Fruit fly (Drosophila melanogaster) whole organism, embryonic: ENCODE results near the gene Arp10.

ENCODE experiments used
- Abd-B ChIP-seq: fragments of 200-800 bp; sonication (Bioruptor generic); optimal IDR thresholded peaks from 2 replicates; lab custom pipeline; 2018; ENCODE audit warnings: missing biosample characterization, mild to moderate bottlenecking, missing genetic modification characterization, moderate library complexity
- B-H2 ChIP-seq: fragments of 200-800 bp; sonication (Bioruptor generic); optimal IDR thresholded peaks from 2 replicates; lab custom pipeline; 2018; ENCODE audit warnings: missing biosample characterization, mild to moderate bottlenecking, missing genetic modification characterization
- Bdp1 ChIP-seq: fragments of 200-800 bp; sonication (Bioruptor generic); optimal IDR thresholded peaks from 3 replicates; lab custom pipeline; 2016; ENCODE audit warnings: missing biosample characterization, missing genetic modification characterization
- Bgb ChIP-seq: fragments of 200-800 bp; sonication (Bioruptor generic); IDR thresholded peaks from 2 replicates; pipeline ENCODE4 v1.3.6; 2022; ENCODE audit warnings: missing biosample characterization, missing genetic modification characterization; ENCODE audit not compliant: partially characterized antibody
- CG10209 ChIP-seq: fragments of 200-800 bp; sonication (Bioruptor generic); optimal IDR thresholded peaks from 3 replicates; lab custom pipeline; 2017; ENCODE audit warnings: missing biosample characterization, mild to moderate bottlenecking, missing genetic modification characterization, missing genetic modification reagents
- CG10431 ChIP-seq: fragments of 200-800 bp; sonication (Bioruptor generic); optimal IDR thresholded peaks from 3 replicates; lab custom pipeline; 2018; ENCODE audit warnings: missing biosample characterization, mild to moderate bottlenecking, missing genetic modification characterization
- CG14014 ChIP-seq: fragments of 200-800 bp; sonication (Bioruptor generic); IDR thresholded peaks from 2 replicates; pipeline ENCODE4 v1.3.6; 2022; ENCODE audit warnings: missing biosample characterization, missing genetic modification characterization
- CG16863 ChIP-seq: fragments of 200-800 bp; sonication (Bioruptor generic); optimal IDR thresholded peaks from 3 replicates; lab custom pipeline; 2016; ENCODE audit warnings: missing biosample characterization, missing genetic modification characterization
- CG2199 ChIP-seq: fragments of 200-800 bp; sonication (Bioruptor generic); IDR thresholded peaks from 3 replicates; pipeline ENCODE4 v1.3.6; 2022; ENCODE audit warnings: missing biosample characterization, missing genetic modification characterization
- CG2678 ChIP-seq: fragments of 200-800 bp; sonication (Bioruptor generic); optimal IDR thresholded peaks from 3 replicates; lab custom pipeline; 2019; ENCODE audit warnings: missing biosample characterization, mild to moderate bottlenecking, missing genetic modification characterization, moderate library complexity
- CG2712 ChIP-seq: fragments of 200-800 bp; optimal IDR thresholded peaks from 3 replicates; lab custom pipeline; 2019; ENCODE audit warnings: missing biosample characterization, mild to moderate bottlenecking, missing genetic modification characterization, moderate library complexity
- CG31441 ChIP-seq: fragments of 200-800 bp; sonication (Bioruptor generic); IDR thresholded peaks from 2 replicates; pipeline ENCODE4 v1.3.6; 2022; ENCODE audit warnings: missing biosample characterization, missing genetic modification characterization
- CG33557 ChIP-seq: fragments of 200-800 bp; sonication (Bioruptor generic); optimal IDR thresholded peaks from 2 replicates; lab custom pipeline; 2019; ENCODE audit warnings: missing biosample characterization, mild to moderate bottlenecking, missing genetic modification characterization, moderate library complexity
- CG3726 ChIP-seq: fragments of 200-800 bp; sonication (Bioruptor generic); IDR thresholded peaks from 3 replicates; pipeline ENCODE4, ENCODE4 v1.3.6; 2022; ENCODE audit warnings: missing biosample characterization, missing genetic modification characterization
- CG4282 ChIP-seq: fragments of 200-800 bp; sonication (Bioruptor generic); optimal IDR thresholded peaks from 2 replicates; lab custom pipeline; 2016; ENCODE audit warnings: missing biosample characterization, missing genetic modification characterization
- CG5245 ChIP-seq: fragments of 200-800 bp; sonication (Bioruptor generic); optimal IDR thresholded peaks from 3 replicates; lab custom pipeline; 2016; ENCODE audit warnings: missing biosample characterization, missing genetic modification characterization
- CG6854 ChIP-seq: fragments of 200-800 bp; sonication (Bioruptor generic); optimal IDR thresholded peaks from 3 replicates; lab custom pipeline; 2017; ENCODE audit warnings: missing biosample characterization, mild to moderate bottlenecking, missing genetic modification characterization
- CG7357 ChIP-seq: fragments of 200-800 bp; sonication (Bioruptor generic); IDR thresholded peaks from 3 replicates; pipeline ENCODE4 v1.3.6; 2022; ENCODE audit warnings: missing biosample characterization, missing genetic modification characterization
- Chrac-16 ChIP-seq: fragments of 200-800 bp; sonication (Bioruptor generic); optimal IDR thresholded peaks from 3 replicates; lab custom pipeline; 2016; ENCODE audit warnings: missing biosample characterization, missing genetic modification characterization
- D19A ChIP-seq: fragments of 200-800 bp; optimal IDR thresholded peaks from 3 replicates; lab custom pipeline; 2019; ENCODE audit warnings: missing biosample characterization, mild to moderate bottlenecking, missing genetic modification characterization, moderate library complexity
- Dip2 ChIP-seq: fragments of 200-800 bp; sonication (Bioruptor generic); IDR thresholded peaks from 2 replicates; pipeline ENCODE4 v1.3.6; 2022; ENCODE audit warnings: missing biosample characterization, missing genetic modification characterization
- E2f2 ChIP-seq: fragments of 200-800 bp; sonication (Bioruptor generic); IDR thresholded peaks from 2 replicates; pipeline ENCODE4 v1.3.6; 2022; ENCODE audit warnings: missing biosample characterization, missing genetic modification characterization
- Fer1 ChIP-seq: fragments of 200-800 bp; sonication (Bioruptor generic); optimal IDR thresholded peaks from 2 replicates; lab custom pipeline; 2017; ENCODE audit warnings: missing biosample characterization, mild to moderate bottlenecking, missing genetic modification characterization
- H15 ChIP-seq: fragments of 200-800 bp; sonication (Bioruptor generic); IDR thresholded peaks from 3 replicates; pipeline ENCODE4 v1.3.6; 2022; ENCODE audit warnings: missing biosample characterization, missing genetic modification characterization
- HLH54F ChIP-seq: fragments of 200-800 bp; sonication (Bioruptor generic); optimal IDR thresholded peaks from 3 replicates; lab custom pipeline; 2016; ENCODE audit warnings: missing biosample characterization, missing genetic modification characterization
- MBD-R2 ChIP-seq: fragments of 200-800 bp; sonication (Bioruptor generic); IDR thresholded peaks from 2 replicates; pipeline ENCODE4 v1.3.6; 2022; ENCODE audit warnings: missing biosample characterization, missing genetic modification characterization
- Opbp ChIP-seq: fragments of 200-800 bp; sonication (Bioruptor generic); IDR thresholded peaks from 3 replicates; pipeline ENCODE4 v1.3.6; 2022; ENCODE audit warnings: missing biosample characterization, missing genetic modification characterization; ENCODE audit not compliant: partially characterized antibody
- Rx ChIP-seq: fragments of 200-800 bp; sonication (Bioruptor generic); IDR thresholded peaks from 2 replicates; pipeline ENCODE4 v1.3.6; 2022; ENCODE audit warnings: missing biosample characterization, missing genetic modification characterization
- amos ChIP-seq: fragments of 200-800 bp; sonication (Bioruptor generic); IDR thresholded peaks from 2 replicates; pipeline ENCODE4 v1.3.6; 2022; ENCODE audit warnings: missing biosample characterization, missing genetic modification characterization; ENCODE audit not compliant: partially characterized antibody
- btn ChIP-seq: fragments of 200-800 bp; sonication (Bioruptor generic); optimal IDR thresholded peaks from 2 replicates; lab custom pipeline; 2016; ENCODE audit warnings: missing biosample characterization, missing genetic modification characterization
- dpn ChIP-seq, 2 experiments: fragments of 200-800 bp; sonication (Bioruptor generic); optimal IDR thresholded peaks; 3 replicates each; lab custom pipeline; 2016; ENCODE audit warnings: missing biosample characterization in 2 of 2, missing genetic modification characterization in 2 of 2
- dysf ChIP-seq: fragments of 200-800 bp; sonication (Bioruptor generic); IDR thresholded peaks from 3 replicates; pipeline ENCODE4 v1.3.6; 2022; ENCODE audit warnings: missing biosample characterization, missing genetic modification characterization
- hkb ChIP-seq, 2 experiments: fragments of 200-800 bp in 1 of 2; fragments of >200 bp in 1 of 2; sonication (Bioruptor generic) in 1 of 2; IDR thresholded peaks in 1 of 2; optimal IDR thresholded peaks in 1 of 2; 2 replicates each; pipeline versions ENCODE4 v1.3.6 to Lab custom; 2017 to 2022; ENCODE audit warnings: missing biosample characterization in 1 of 2, missing genetic modification characterization in 1 of 2
- knrl ChIP-seq: fragments of 200-800 bp; sonication (Bioruptor generic); IDR thresholded peaks from 3 replicates; pipeline ENCODE4 v1.3.6; 2022; ENCODE audit warnings: missing biosample characterization, missing genetic modification characterization; ENCODE audit not compliant: partially characterized antibody
- odd ChIP-seq: fragments of 200-800 bp; sonication (Bioruptor generic); optimal IDR thresholded peaks from 2 replicates; lab custom pipeline; 2017; ENCODE audit warnings: missing biosample characterization, mild to moderate bottlenecking, missing genetic modification characterization
- p53 ChIP-seq: fragments of 200-800 bp; sonication (Bioruptor generic); optimal IDR thresholded peaks from 2 replicates; lab custom pipeline; 2016; ENCODE audit warnings: missing biosample characterization, missing genetic modification characterization
- pita ChIP-seq: fragments of 200-800 bp; sonication (Bioruptor generic); optimal IDR thresholded peaks from 2 replicates; lab custom pipeline; 2017; ENCODE audit warnings: missing biosample characterization, mild to moderate bottlenecking, missing genetic modification characterization
- prd ChIP-seq, 3 experiments: fragments of >200 bp in 2 of 3; fragments of 200-800 bp in 1 of 3; sonication (Bioruptor generic) in 1 of 3; optimal IDR thresholded peaks in 2 of 3; IDR thresholded peaks in 1 of 3; 2 replicates in 2 of 3; 3 replicates in 1 of 3; pipeline versions ENCODE4 v1.3.6 to Lab custom; 2017 to 2022; ENCODE audit warnings: missing biosample characterization in 1 of 3, missing genetic modification characterization in 1 of 3
- pum ChIP-seq: fragments of 200-800 bp; sonication (Bioruptor generic); optimal IDR thresholded peaks from 2 replicates; lab custom pipeline; 2016; ENCODE audit warnings: missing biosample characterization, missing genetic modification characterization
- row ChIP-seq: fragments of 200-800 bp; sonication (Bioruptor generic); IDR thresholded peaks from 3 replicates; pipeline ENCODE4 v1.3.6; 2022; ENCODE audit warnings: missing biosample characterization, missing genetic modification characterization
- sc ChIP-seq, 3 experiments: fragments of >200 bp in 2 of 3; fragments of 200-800 bp in 1 of 3; sonication (Bioruptor generic) in 1 of 3; optimal IDR thresholded peaks; 2 replicates in 2 of 3; 3 replicates in 1 of 3; lab custom pipeline; 2017; ENCODE audit warnings: mild to moderate bottlenecking in 1 of 3, missing biosample characterization in 1 of 3, missing genetic modification characterization in 1 of 3, missing genetic modification reagents in 1 of 3
- shn ChIP-seq: fragments of 200-800 bp; sonication (Bioruptor generic); optimal IDR thresholded peaks from 3 replicates; lab custom pipeline; 2016; ENCODE audit warnings: missing biosample characterization, missing genetic modification characterization
- sob ChIP-seq: fragments of 200-800 bp; sonication (Bioruptor generic); IDR thresholded peaks from 2 replicates; pipeline ENCODE4 v1.3.6; 2022; ENCODE audit warnings: missing biosample characterization, missing genetic modification characterization
- sqz ChIP-seq: fragments of 200-800 bp; sonication (Bioruptor generic); optimal IDR thresholded peaks from 3 replicates; lab custom pipeline; 2018; ENCODE audit warnings: missing biosample characterization, mild to moderate bottlenecking, missing genetic modification characterization
- sug ChIP-seq: fragments of 200-800 bp; optimal IDR thresholded peaks from 2 replicates; lab custom pipeline; 2019; ENCODE audit warnings: missing biosample characterization, mild to moderate bottlenecking, missing genetic modification characterization, moderate library complexity
- usp ChIP-seq: fragments of >200 bp; optimal IDR thresholded peaks from 2 replicates; lab custom pipeline; 2017; ENCODE audit warnings: missing biosample characterization, missing genetic modification characterization
- zf30C ChIP-seq: fragments of 200-800 bp; sonication (Bioruptor generic); optimal IDR thresholded peaks from 3 replicates; lab custom pipeline; 2018; ENCODE audit warnings: missing biosample characterization, mild to moderate bottlenecking, missing genetic modification characterization
- zfh2 ChIP-seq: fragments of 200-800 bp; sonication (Bioruptor generic); optimal IDR thresholded peaks from 2 replicates; lab custom pipeline; 2016; ENCODE audit warnings: missing biosample characterization, missing genetic modification characterization

Arp10 gene

dm6 chrX:19694792-19695558 is 49.0 kb upstream of the Arp10 start, which contains the start of gene CG14229 (continued):
- TF ChIP-seq prd (optimal IDR thresholded peaks at IDR 0.05; lab: Kevin White, UChicago) (no peak), prd (GFP tag; IDR thresholded peaks at IDR 0.05; lab: Robert Waterston, UW) (peak; percentile 48; the same call in 1 of the 3 replicates), sc (optimal IDR thresholded peaks at IDR 0.05; lab: Kevin White, UChicago) (no peak), sc (GFP tag; optimal IDR thresholded peaks at IDR 0.05; lab: Kevin White, UChicago) (no peak), CG3726 (no peak), usp (GFP tag; lab: Kevin White, UChicago) (no peak), Abd-B (GFP tag; lab: Kevin White, UChicago) (no peak), sqz (GFP tag; lab: Kevin White, UChicago) (no peak), CG2199 (GFP tag; lab: Robert Waterston, UW) (no peak), Opbp (GFP tag; lab: Robert Waterston, UW) (no peak), CG14014 (GFP tag; lab: Robert Waterston, UW) (no peak), HLH54F (GFP tag; lab: Kevin White, UChicago) (no peak), knrl (GFP tag; lab: Robert Waterston, UW) (no peak), CG31441 (no peak), CG7357 (GFP tag; lab: Robert Waterston, UW) (no peak), Fer1 (GFP tag; lab: Kevin White, UChicago) (no peak), CG2712 (tag; lab: Kevin White, UChicago) (peak; percentile 8), E2f2 (GFP tag; lab: Robert Waterston, UW) (no peak), CG5245 (no peak), pum (GFP tag; lab: Kevin White, UChicago) (no peak), dysf (GFP tag; lab: Robert Waterston, UW) (no peak), D19A (tag; lab: Kevin White, UChicago) (peak; percentile 75), row (peak; percentile 57), Rx (GFP tag; lab: Robert Waterston, UW) (no peak), Bdp1 (GFP tag; lab: Kevin White, UChicago) (no peak), zfh2 (no peak), CG10209 (GFP tag; lab: Kevin White, UChicago) (no peak), zf30C (GFP tag; lab: Kevin White, UChicago) (no peak), btn (GFP tag; lab: Kevin White, UChicago) (no peak), odd (no peak), CG33557 (GFP tag; lab: Kevin White, UChicago) (no peak), CG16863 (no peak), CG4282 (GFP tag; lab: Kevin White, UChicago) (no peak), MBD-R2 (GFP tag; lab: Robert Waterston, UW) (peak; percentile 54), CG6854 (no peak), H15 (GFP tag; lab: Robert Waterston, UW) (no peak), dpn (GFP tag; optimal IDR thresholded peaks at IDR 0.05; lab: Kevin White, UChicago) (no peak), B-H2 (GFP tag; lab: Kevin White, UChicago) (no peak), CG10431 (GFP tag; lab: Kevin White, UChicago) (no peak), hkb (optimal IDR thresholded peaks at IDR 0.05; lab: Kevin White, UChicago) (no peak), hkb (GFP tag; IDR thresholded peaks at IDR 0.05; lab: Robert Waterston, UW) (0 out of 2 replicates have a peak, but pooled peaks have one; percentile 26), shn (no peak), p53 (GFP tag; lab: Kevin White, UChicago) (no peak), Chrac-16 (GFP tag; lab: Kevin White, UChicago) (no peak), Dip2 (GFP tag; lab: Robert Waterston, UW) (no peak), sug (no peak), CG2678 (peak; percentile 7), sob (GFP tag; lab: Robert Waterston, UW) (no peak), amos (0 out of 2 replicates have a peak, but pooled peaks have one; percentile 16), Bgb (GFP tag; lab: Robert Waterston, UW) (no peak), pita (GFP tag; lab: Kevin White, UChicago) (no peak)
